Fruit fly (Drosophila melanogaster) whole organism, prepupa: ENCODE data around the gene Jarid2.

Source experiments
- CG16779 ChIP-seq: fragments of 200-800 bp; sonication (Bioruptor generic); optimal IDR thresholded peaks from 3 replicates; lab custom pipeline; 2017; ENCODE audit warnings: missing biosample characterization, mild to moderate bottlenecking, missing genetic modification characterization
- CG31627 ChIP-seq: fragments of 200-800 bp; sonication (Bioruptor generic); optimal IDR thresholded peaks from 3 replicates; lab custom pipeline; 2016; ENCODE audit warnings: missing biosample characterization, missing genetic modification characterization
- CG6163 ChIP-seq: fragments of 200-800 bp; sonication (Bioruptor generic); IDR thresholded peaks from 3 replicates; pipeline ENCODE4 v1.3.6; 2022; ENCODE audit warnings: missing biosample characterization, missing genetic modification characterization
- CG8119 ChIP-seq: fragments of 200-800 bp; sonication (Bioruptor generic); IDR thresholded peaks from 3 replicates; pipeline ENCODE4 v1.3.6; 2022; ENCODE audit warnings: missing biosample characterization, missing genetic modification characterization
- Eip75B ChIP-seq: fragments of 200-800 bp; sonication (Bioruptor generic); optimal IDR thresholded peaks from 3 replicates; lab custom pipeline; 2016; ENCODE audit warnings: missing biosample characterization, missing genetic modification characterization
- Ets21C ChIP-seq: fragments of 200-800 bp; sonication (Bioruptor generic); optimal IDR thresholded peaks from 3 replicates; lab custom pipeline; 2016; ENCODE audit warnings: missing biosample characterization, missing genetic modification characterization
- Hr39 ChIP-seq: fragments of 200-800 bp; sonication (Bioruptor generic); optimal IDR thresholded peaks from 2 replicates; lab custom pipeline; 2016; ENCODE audit warnings: missing biosample characterization, missing genetic modification characterization
- Lpt ChIP-seq: fragments of 200-800 bp; sonication (Bioruptor generic); optimal IDR thresholded peaks from 3 replicates; lab custom pipeline; 2016; ENCODE audit warnings: missing biosample characterization, missing genetic modification characterization
- net ChIP-seq: fragments of 200-800 bp; sonication (Bioruptor generic); optimal IDR thresholded peaks from 3 replicates; lab custom pipeline; 2016; ENCODE audit warnings: missing biosample characterization, missing genetic modification characterization
- spab ChIP-seq: fragments of 200-800 bp; sonication (Bioruptor generic); optimal IDR thresholded peaks from 2 replicates; lab custom pipeline; 2017; ENCODE audit warnings: missing biosample characterization, mild to moderate bottlenecking, missing genetic modification characterization, missing genetic modification reagents

dm6 chr3L:9476829-9477228 lies at the start of gene Jarid2, which contains the start of gene Uch-L5:
- no peak for TF ChIP-seq Lpt (GFP tag; lab: Kevin White, UChicago)
- TF ChIP-seq Hr39: no peak
- no peak for TF ChIP-seq CG6163 (GFP tag; lab: Robert Waterston, UW)
- TF ChIP-seq CG31627 (GFP tag; lab: Kevin White, UChicago): peak; percentile 63
- TF ChIP-seq CG8119 (GFP tag; lab: Robert Waterston, UW): no peak
- no peak for TF ChIP-seq Eip75B
- TF ChIP-seq Ets21C: no peak
- no peak for TF ChIP-seq CG16779 (tag; lab: Kevin White, UChicago)
- TF ChIP-seq spab (GFP tag; lab: Kevin White, UChicago): no peak
- no peak for TF ChIP-seq net
